Fruit fly (Drosophila melanogaster) whole organism, embryonic: ENCODE measurements around the gene spidey.

Experiments
- Antp ChIP-seq: fragments of 200-800 bp; sonication (Bioruptor generic); optimal IDR thresholded peaks from 3 replicates; lab custom pipeline; 2016; ENCODE audit warnings: missing biosample characterization, missing genetic modification characterization
- Atf-2 ChIP-seq: fragments of 200-800 bp; sonication (Bioruptor generic); optimal IDR thresholded peaks from 2 replicates; lab custom pipeline; 2016; ENCODE audit warnings: missing biosample characterization, missing genetic modification characterization
- CG11398 ChIP-seq: fragments of 200-800 bp; sonication (Bioruptor generic); optimal IDR thresholded peaks from 2 replicates; lab custom pipeline; 2016; ENCODE audit warnings: missing biosample characterization, missing genetic modification characterization
- CG12659 ChIP-seq: fragments of 200-800 bp; sonication (Bioruptor generic); optimal IDR thresholded peaks from 3 replicates; lab custom pipeline; 2017; ENCODE audit warnings: mild to moderate bottlenecking, missing biosample characterization, missing genetic modification reagents, missing genetic modification characterization
- CG15696 ChIP-seq: fragments of 200-800 bp; sonication (Bioruptor generic); optimal IDR thresholded peaks from 2 replicates; lab custom pipeline; 2019; ENCODE audit warnings: missing biosample characterization, mild to moderate bottlenecking, missing genetic modification characterization, moderate library complexity
- CG1603 ChIP-seq: fragments of 200-800 bp; sonication (Bioruptor generic); optimal IDR thresholded peaks from 2 replicates; lab custom pipeline; 2019; ENCODE audit warnings: missing biosample characterization, mild to moderate bottlenecking, missing genetic modification characterization, moderate library complexity
- CG16863 ChIP-seq: fragments of 200-800 bp; sonication (Bioruptor generic); optimal IDR thresholded peaks from 3 replicates; lab custom pipeline; 2016; ENCODE audit warnings: missing biosample characterization, missing genetic modification characterization
- CG17361 ChIP-seq: fragments of 200-800 bp; sonication (Bioruptor generic); IDR thresholded peaks from 3 replicates; pipeline ENCODE4 v1.3.6; 2022; ENCODE audit warnings: missing biosample characterization, missing genetic modification characterization
- CG17912 ChIP-seq: fragments of 200-800 bp; sonication (Bioruptor generic); optimal IDR thresholded peaks from 2 replicates; lab custom pipeline; 2018; ENCODE audit warnings: missing biosample characterization, mild to moderate bottlenecking, missing genetic modification characterization
- CG18764 ChIP-seq: fragments of 200-800 bp; sonication (Bioruptor generic); optimal IDR thresholded peaks from 3 replicates; lab custom pipeline; 2016; ENCODE audit warnings: missing biosample characterization, missing genetic modification characterization
- CG30431 ChIP-seq: fragments of 200-800 bp; sonication (Bioruptor generic); optimal IDR thresholded peaks from 2 replicates; lab custom pipeline; 2017; ENCODE audit warnings: missing biosample characterization, missing genetic modification characterization
- CG31224 ChIP-seq: fragments of 200-800 bp; sonication (Bioruptor generic); IDR thresholded peaks from 2 replicates; pipeline ENCODE4 v1.3.6; 2022; ENCODE audit warnings: missing biosample characterization, missing genetic modification characterization
- CG31441 ChIP-seq: fragments of 200-800 bp; sonication (Bioruptor generic); IDR thresholded peaks from 2 replicates; pipeline ENCODE4 v1.3.6; 2022; ENCODE audit warnings: missing biosample characterization, missing genetic modification characterization
- CG3847 ChIP-seq: fragments of 200-800 bp; sonication (Bioruptor generic); IDR thresholded peaks from 2 replicates; pipeline ENCODE4 v1.3.6; 2022; ENCODE audit warnings: missing biosample characterization, missing genetic modification characterization
- CG3995 ChIP-seq: fragments of 200-800 bp; sonication (Bioruptor generic); optimal IDR thresholded peaks from 3 replicates; lab custom pipeline; 2016; ENCODE audit warnings: missing biosample characterization, missing genetic modification characterization
- CG6683 ChIP-seq: fragments of 200-800 bp; sonication (Bioruptor generic); optimal IDR thresholded peaks from 2 replicates; lab custom pipeline; 2017; ENCODE audit warnings: missing biosample characterization, mild to moderate bottlenecking, missing genetic modification characterization, missing genetic modification reagents
- CG8388 ChIP-seq: fragments of 200-800 bp; sonication (Bioruptor generic); optimal IDR thresholded peaks from 2 replicates; lab custom pipeline; 2019; ENCODE audit warnings: missing biosample characterization, mild to moderate bottlenecking, missing genetic modification characterization, moderate library complexity
- E2f2 ChIP-seq: fragments of 200-800 bp; sonication (Bioruptor generic); IDR thresholded peaks from 2 replicates; pipeline ENCODE4 v1.3.6; 2022; ENCODE audit warnings: missing biosample characterization, missing genetic modification characterization
- Eip74EF ChIP-seq, 2 experiments: fragments of 200-800 bp in 1 of 2; fragments of >200 bp in 1 of 2; sonication (Bioruptor generic) in 1 of 2; optimal IDR thresholded peaks; 2 replicates each; lab custom pipeline; 2017 to 2019; ENCODE audit warnings: missing biosample characterization in 2 of 2, missing genetic modification characterization in 2 of 2, mild to moderate bottlenecking in 1 of 2, moderate library complexity in 1 of 2
- H15 ChIP-seq: fragments of 200-800 bp; sonication (Bioruptor generic); IDR thresholded peaks from 3 replicates; pipeline ENCODE4 v1.3.6; 2022; ENCODE audit warnings: missing biosample characterization, missing genetic modification characterization
- Hsf ChIP-seq: fragments of 200-800 bp; sonication (Bioruptor generic); optimal IDR thresholded peaks from 3 replicates; lab custom pipeline; 2016; ENCODE audit warnings: missing biosample characterization, missing genetic modification characterization
- Lpt ChIP-seq: fragments of >200 bp; optimal IDR thresholded peaks from 2 replicates; lab custom pipeline; 2018; ENCODE audit warnings: missing biosample characterization, missing genetic modification characterization
- MTF-1 ChIP-seq: fragments of 200-800 bp; sonication (Bioruptor generic); optimal IDR thresholded peaks from 2 replicates; lab custom pipeline; 2018; ENCODE audit warnings: missing biosample characterization, mild to moderate bottlenecking, missing genetic modification characterization, borderline replicate concordance
- NFAT ChIP-seq: fragments of 200-800 bp; sonication (Bioruptor generic); IDR thresholded peaks from 2 replicates; pipeline ENCODE4 v1.3.6; 2022; ENCODE audit warnings: missing biosample characterization, missing genetic modification characterization
- Ptx1 ChIP-seq: fragments of 200-800 bp; sonication (Bioruptor generic); IDR thresholded peaks from 2 replicates; pipeline ENCODE4 v1.3.6; 2022; ENCODE audit warnings: missing biosample characterization, missing genetic modification characterization
- Scr ChIP-seq: fragments of 200-800 bp; sonication (Bioruptor generic); IDR thresholded peaks from 2 replicates; pipeline ENCODE4 v1.3.6; 2022; ENCODE audit warnings: missing biosample characterization, missing genetic modification characterization; ENCODE audit not compliant: partially characterized antibody
- Ssrp ChIP-seq: fragments of 200-800 bp; sonication (Bioruptor generic); optimal IDR thresholded peaks from 2 replicates; lab custom pipeline; 2018; ENCODE audit warnings: missing biosample characterization, mild to moderate bottlenecking, missing genetic modification characterization, moderate library complexity
- Usf ChIP-seq: fragments of 200-800 bp; sonication (Bioruptor generic); optimal IDR thresholded peaks from 2 replicates; lab custom pipeline; 2017; ENCODE audit warnings: missing genotype, missing biosample characterization, missing genetic modification characterization
- ap ChIP-seq: fragments of 200-800 bp; sonication (Bioruptor generic); IDR thresholded peaks from 2 replicates; pipeline ENCODE4 v1.3.6; 2022; ENCODE audit warnings: missing biosample characterization, missing genetic modification characterization
- bigmax ChIP-seq: fragments of 200-800 bp; sonication (Bioruptor generic); optimal IDR thresholded peaks from 2 replicates; lab custom pipeline; 2018; ENCODE audit warnings: missing biosample characterization, mild to moderate bottlenecking, missing genetic modification characterization
- bowl ChIP-seq: fragments of 200-800 bp; sonication (Bioruptor generic); IDR thresholded peaks from 2 replicates; pipeline ENCODE4 v1.3.6; 2022; ENCODE audit warnings: missing biosample characterization, missing genetic modification characterization
- chinmo ChIP-seq: fragments of 200-800 bp; sonication (Bioruptor generic); IDR thresholded peaks from 4 replicates; pipeline ENCODE4 v1.3.6; 2022; ENCODE audit warnings: missing biosample characterization, missing genetic modification characterization; ENCODE audit not compliant: partially characterized antibody
- ci ChIP-seq: fragments of 200-800 bp; sonication (Bioruptor generic); IDR thresholded peaks from 3 replicates; pipeline ENCODE4 v1.3.6; 2022; ENCODE audit warnings: missing biosample characterization, missing genetic modification characterization
- corto ChIP-seq: fragments of 200-800 bp; sonication (Bioruptor generic); optimal IDR thresholded peaks from 2 replicates; lab custom pipeline; 2016; ENCODE audit warnings: missing biosample characterization, mild to moderate bottlenecking, missing genetic modification characterization, moderate library complexity
- croc ChIP-seq: fragments of 200-800 bp; sonication (Bioruptor generic); conservative IDR thresholded peaks from 3 replicates; pipeline ENCODE4 v1.3.6; 2022; ENCODE audit warnings: missing biosample characterization, missing genetic modification characterization
- dati ChIP-seq: fragments of 200-800 bp; sonication (Bioruptor generic); IDR thresholded peaks from 2 replicates; pipeline ENCODE4 v1.3.6; 2022; ENCODE audit warnings: missing biosample characterization, missing genetic modification characterization
- dysf ChIP-seq: fragments of 200-800 bp; sonication (Bioruptor generic); IDR thresholded peaks from 3 replicates; pipeline ENCODE4 v1.3.6; 2022; ENCODE audit warnings: missing biosample characterization, missing genetic modification characterization
- gro ChIP-seq: fragments of 200-800 bp; sonication (Bioruptor generic); optimal IDR thresholded peaks from 2 replicates; lab custom pipeline; 2016; ENCODE audit warnings: missing biosample characterization, missing genetic modification characterization
- gt ChIP-seq: fragments of 200-800 bp; sonication (Bioruptor generic); IDR thresholded peaks from 2 replicates; pipeline ENCODE4 v1.3.6; 2022; ENCODE audit warnings: missing biosample characterization, missing genetic modification characterization
- nerfin-1 ChIP-seq: fragments of 200-800 bp; sonication (Bioruptor generic); optimal IDR thresholded peaks from 3 replicates; lab custom pipeline; 2019; ENCODE audit warnings: missing biosample characterization, mild to moderate bottlenecking, missing genetic modification characterization, moderate library complexity
- pho ChIP-seq: fragments of 200-800 bp; sonication (Bioruptor generic); optimal IDR thresholded peaks from 2 replicates; lab custom pipeline; 2016; ENCODE audit warnings: missing biosample characterization, missing genetic modification characterization
- sc ChIP-seq, 3 experiments: fragments of >200 bp in 2 of 3; fragments of 200-800 bp in 1 of 3; sonication (Bioruptor generic) in 1 of 3; optimal IDR thresholded peaks; 2 replicates in 2 of 3; 3 replicates in 1 of 3; lab custom pipeline; 2017; ENCODE audit warnings: mild to moderate bottlenecking in 1 of 3, missing biosample characterization in 1 of 3, missing genetic modification characterization in 1 of 3, missing genetic modification reagents in 1 of 3
- sens-2 ChIP-seq: fragments of 200-800 bp; sonication (Bioruptor generic); IDR thresholded peaks from 2 replicates; pipeline ENCODE4 v1.3.6; 2022; ENCODE audit warnings: missing biosample characterization, missing genetic modification characterization
- slbo ChIP-seq: fragments of 200-800 bp; sonication (Bioruptor generic); IDR thresholded peaks from 2 replicates; pipeline ENCODE4 v1.3.6; 2022; ENCODE audit warnings: missing biosample characterization, missing genetic modification characterization
- tll ChIP-seq, 2 experiments: fragments of 200-800 bp in 1 of 2; fragments of >200 bp in 1 of 2; sonication (Bioruptor generic) in 1 of 2; optimal IDR thresholded peaks; 2 replicates each; lab custom pipeline; 2017 to 2019; ENCODE audit warnings: missing biosample characterization in 2 of 2, missing genetic modification characterization in 2 of 2, mild to moderate bottlenecking in 1 of 2, moderate library complexity in 1 of 2
- tup ChIP-seq: fragments of 200-800 bp; sonication (Bioruptor generic); optimal IDR thresholded peaks from 2 replicates; lab custom pipeline; 2016; ENCODE audit warnings: missing biosample characterization, mild to moderate bottlenecking, missing genetic modification characterization, moderate library complexity
- wek ChIP-seq: fragments of 200-800 bp; sonication (Bioruptor generic); optimal IDR thresholded peaks from 3 replicates; lab custom pipeline; 2018; ENCODE audit warnings: missing biosample characterization, mild to moderate bottlenecking, missing genetic modification characterization, moderate library complexity
- wor ChIP-seq: fragments of 200-800 bp; sonication (Bioruptor generic); IDR thresholded peaks from 2 replicates; pipeline ENCODE4 v1.3.6; 2022; ENCODE audit warnings: missing biosample characterization, missing genetic modification characterization

The spidey gene

DNA sequence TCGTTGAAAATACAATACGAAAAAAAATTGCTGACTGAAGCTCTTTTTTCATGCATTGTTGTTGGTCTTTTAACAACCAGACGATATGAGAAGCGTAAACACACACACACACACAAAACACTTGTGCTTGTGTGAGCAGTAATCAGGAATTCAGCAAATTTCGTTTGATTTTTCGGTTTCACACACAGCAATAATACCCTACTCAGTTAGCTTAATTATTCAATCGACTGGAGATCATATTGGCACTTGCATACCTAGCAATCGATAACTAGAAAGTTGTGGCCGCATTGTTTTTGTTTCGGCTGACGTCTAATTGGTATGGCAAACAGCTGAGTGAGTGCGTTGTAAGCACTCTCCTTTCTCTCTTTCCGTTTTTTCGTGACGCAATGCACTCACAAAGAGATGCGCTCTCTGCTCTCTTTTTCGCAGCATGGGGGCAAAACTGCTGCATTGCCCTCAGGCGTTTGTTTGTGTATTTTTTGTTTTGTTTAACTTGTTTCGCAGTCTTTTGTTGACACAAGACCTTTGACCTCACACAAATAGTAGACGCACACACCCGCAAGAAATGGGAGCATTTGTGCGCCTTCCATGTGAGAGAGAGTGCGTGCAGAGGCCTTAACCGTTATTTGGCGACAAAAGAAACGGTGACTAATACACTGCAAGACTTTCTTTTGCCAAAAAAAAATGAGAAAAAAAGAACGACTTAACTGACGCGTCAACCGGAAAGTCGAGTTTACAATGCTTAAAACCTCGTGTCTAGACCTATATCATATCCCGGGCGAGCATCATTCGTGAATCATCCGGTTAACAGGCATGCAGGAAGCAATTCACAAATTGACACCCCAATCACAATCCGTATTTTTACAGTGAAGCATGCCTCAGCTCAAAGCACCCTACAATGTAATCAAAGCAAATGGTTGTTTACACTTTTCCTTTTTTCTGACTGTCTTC, 36.3 kb downstream of the spidey start (continued):
- TF ChIP-seq sens-2 (GFP tag; lab: Robert Waterston, UW) (no peak), CG17912 (GFP tag; lab: Kevin White, UChicago) (no peak), Lpt (GFP tag; lab: Kevin White, UChicago) (no peak), nerfin-1 (tag; lab: Kevin White, UChicago) (peak; percentile 25), NFAT (GFP tag; lab: Robert Waterston, UW) (no peak), pho (GFP tag; lab: Kevin White, UChicago) (no peak), CG6683 (GFP tag; lab: Kevin White, UChicago) (no peak), croc (no peak), chinmo (peak; percentile 6; the same call in 1 of the 4 replicates), CG8388 (GFP tag; lab: Kevin White, UChicago) (no peak), CG3995 (GFP tag; lab: Kevin White, UChicago) (peak; percentile 26), Hsf (GFP tag; lab: Kevin White, UChicago) (peak; percentile 21), Scr (no peak; the same call in 1 of the 2 replicates), Ptx1 (GFP tag; lab: Robert Waterston, UW) (peak; percentile 50), Atf-2 (GFP tag; lab: Kevin White, UChicago) (peak; percentile 8), dysf (GFP tag; lab: Robert Waterston, UW) (no peak), CG12659 (GFP tag; lab: Kevin White, UChicago) (peak; percentile 8), Usf (GFP tag; lab: Kevin White, UChicago) (no peak), Eip74EF (GFP tag; optimal IDR thresholded peaks at IDR 0.05; lab: Kevin White, UChicago) (no peak), CG11398 (GFP tag; lab: Kevin White, UChicago) (no peak), CG18764 (GFP tag; lab: Kevin White, UChicago) (no peak), CG3847 (no peak), ap (GFP tag; lab: Robert Waterston, UW) (no peak), bowl (GFP tag; lab: Robert Waterston, UW) (no peak), CG1603 (tag; lab: Kevin White, UChicago) (peak; percentile 34), CG31224 (GFP tag; lab: Robert Waterston, UW) (no peak), MTF-1 (peak; percentile 10), bigmax (GFP tag; lab: Kevin White, UChicago) (no peak), Antp (GFP tag; lab: Kevin White, UChicago) (no peak), CG30431 (GFP tag; lab: Kevin White, UChicago) (peak; percentile 19), ci (GFP tag; lab: Robert Waterston, UW) (no peak), CG31441 (GFP tag; lab: Robert Waterston, UW) (peak; percentile 41), corto (GFP tag; lab: Kevin White, UChicago) (no peak), slbo (peak; percentile 57), dati (GFP tag; lab: Robert Waterston, UW) (no peak), wek (GFP tag; lab: Kevin White, UChicago) (no peak), wor (GFP tag; lab: Robert Waterston, UW) (no peak), CG16863 (GFP tag; lab: Kevin White, UChicago) (no peak), tll (GFP tag; optimal IDR thresholded peaks at IDR 0.05; lab: Kevin White, UChicago) (no peak), H15 (GFP tag; lab: Robert Waterston, UW) (no peak), tup (no peak), CG17361 (GFP tag; lab: Robert Waterston, UW) (0 out of 3 replicates have a peak, but pooled peaks have one; percentile 22), E2f2 (GFP tag; lab: Robert Waterston, UW) (peak; percentile 7; the same call in 1 of the 2 replicates), sc (optimal IDR thresholded peaks at IDR 0.05; lab: Kevin White, UChicago) (no peak), sc (GFP tag; optimal IDR thresholded peaks at IDR 0.05; lab: Kevin White, UChicago) (no peak), gt (GFP tag; lab: Robert Waterston, UW) (no peak), gro (GFP tag; lab: Kevin White, UChicago) (no peak), Ssrp (tag; lab: Kevin White, UChicago) (peak; percentile 13), CG15696 (no peak)
